Worm (Caenorhabditis elegans) whole organism, L1 larva: ENCODE results near the gene F07C3.16.

Source experiments
- C04F5.9 ChIP-seq: sonication (generic microtip); optimal IDR thresholded peaks from 2 replicates; lab custom pipeline; 2016; ENCODE audit warnings: missing genetic modification characterization, missing compliant biosample characterization
- C16A3.4 ChIP-seq: fragments of 150-350 bp; optimal IDR thresholded peaks from 2 replicates; lab custom pipeline; 2014; ENCODE audit warnings: missing biosample characterization, missing genetic modification characterization
- C34B4.2 ChIP-seq: sonication (generic microtip); optimal IDR thresholded peaks from 2 replicates; lab custom pipeline; 2017; ENCODE audit warnings: mild to moderate bottlenecking, missing genetic modification characterization, missing compliant biosample characterization
- alr-1 ChIP-seq: fragments of 200-800 bp; sonication (Bioruptor generic); optimal IDR thresholded peaks from 2 replicates; lab custom pipeline; 2018; ENCODE audit warnings: borderline replicate concordance, mild to moderate bottlenecking, missing genetic modification characterization, missing compliant biosample characterization
- aly-2 ChIP-seq: fragments of 150-350 bp; optimal IDR thresholded peaks from 2 replicates; lab custom pipeline; 2014; ENCODE audit warnings: missing biosample characterization, missing genetic modification characterization
- blmp-1 ChIP-seq: fragments of 150-350 bp; optimal IDR thresholded peaks from 2 replicates; lab custom pipeline; 2014; ENCODE audit warnings: missing biosample characterization, missing genetic modification characterization
- ceh-63 ChIP-seq: fragments of 200-800 bp; sonication (Bioruptor generic); optimal IDR thresholded peaks from 2 replicates; lab custom pipeline; 2018; ENCODE audit warnings: mild to moderate bottlenecking, missing genetic modification characterization, missing compliant biosample characterization
- ceh-82 ChIP-seq, 3 experiments: fragments of 150-350 bp in 1 of 3; sonication (generic microtip) in 2 of 3; optimal IDR thresholded peaks; 2 replicates each; lab custom pipeline; 2014 to 2017; ENCODE audit warnings: missing biosample characterization in 3 of 3, missing genetic modification characterization in 3 of 3
- ceh-88 ChIP-seq: fragments of 200-800 bp; sonication (Bioruptor generic); IDR thresholded peaks from 2 replicates; pipeline ENCODE4 v1.3.6; 2022; ENCODE audit warnings: missing genetic modification characterization, missing compliant biosample characterization
- ces-1 ChIP-seq: fragments of 150-350 bp; optimal IDR thresholded peaks from 2 replicates; lab custom pipeline; 2014; ENCODE audit warnings: missing biosample characterization, missing genetic modification reagents, missing genetic modification characterization
- dpl-1 ChIP-seq, 3 experiments: fragments of 150-350 bp in 2 of 3; sonication (generic microtip) in 1 of 3; optimal IDR thresholded peaks; 2 replicates each; lab custom pipeline; 2014 to 2017; ENCODE audit warnings: missing biosample characterization in 3 of 3, missing genetic modification characterization in 3 of 3, missing genetic modification reagents in 3 of 3
- efl-1 ChIP-seq, 4 experiments: fragments of 150-350 bp; optimal IDR thresholded peaks in 3 of 4; peaks in 1 of 4; 1 replicate in 1 of 4; 2 replicates in 3 of 4; lab custom pipeline; 2014; ENCODE audit warnings: missing biosample characterization in 2 of 4, missing genetic modification characterization in 2 of 4, missing genetic modification reagents in 2 of 4
- elt-3 ChIP-seq, 6 experiments: fragments of 150-350 bp in 1 of 6; sonication (generic microtip); optimal IDR thresholded peaks; 2 replicates each; lab custom pipeline; 2017 to 2018; ENCODE audit warnings: missing biosample characterization in 6 of 6, missing genetic modification characterization in 6 of 6, inconsistent platforms in 1 of 6
- fkh-4 ChIP-seq: sonication (generic microtip); optimal IDR thresholded peaks from 2 replicates; lab custom pipeline; 2016; ENCODE audit warnings: missing compliant biosample characterization, missing genetic modification characterization, borderline replicate concordance
- fkh-8 ChIP-seq: sonication (generic microtip); optimal IDR thresholded peaks from 2 replicates; lab custom pipeline; 2016; ENCODE audit warnings: mild to moderate bottlenecking, missing genetic modification characterization, missing compliant biosample characterization
- fos-1 ChIP-seq: fragments of 150-350 bp; optimal IDR thresholded peaks from 2 replicates; lab custom pipeline; 2014; ENCODE audit warnings: missing biosample characterization, missing genetic modification characterization
- isw-1 ChIP-seq: fragments of 200-800 bp; sonication (Bioruptor generic); IDR thresholded peaks from 2 replicates; pipeline ENCODE4 v1.3.6; 2022; ENCODE audit warnings: missing genetic modification characterization, missing compliant biosample characterization
- lin-13 ChIP-seq: fragments of 150-350 bp; optimal IDR thresholded peaks from 2 replicates; lab custom pipeline; 2014; ENCODE audit warnings: missing biosample characterization, missing genetic modification reagents, missing genetic modification characterization
- lin-14 ChIP-seq: fragments of 200-800 bp; sonication (Bioruptor generic); optimal IDR thresholded peaks from 2 replicates; lab custom pipeline; 2018; ENCODE audit warnings: mild to moderate bottlenecking, missing genetic modification characterization, moderate library complexity, missing compliant biosample characterization
- lin-15B ChIP-seq: fragments of 150-350 bp; sonication (generic microtip); optimal IDR thresholded peaks from 3 replicates; lab custom pipeline; 2014; ENCODE audit warnings: missing biosample characterization, missing genetic modification characterization
- lin-35 ChIP-seq, 2 experiments: fragments of 150-350 bp; optimal IDR thresholded peaks; 2 replicates each; lab custom pipeline; 2014; ENCODE audit warnings: missing biosample characterization in 2 of 2, missing genetic modification characterization in 2 of 2, missing genetic modification reagents in 2 of 2
- lsy-2 ChIP-seq, 2 experiments: fragments of 150-350 bp; optimal IDR thresholded peaks; 2 replicates each; lab custom pipeline; 2014; ENCODE audit warnings: missing biosample characterization in 2 of 2, missing genetic modification characterization in 2 of 2
- mab-9 ChIP-seq: fragments of 200-800 bp; sonication (Bioruptor generic); IDR thresholded peaks from 2 replicates; pipeline ENCODE4 v1.3.6; 2022; ENCODE audit warnings: missing genetic modification reagents, missing genetic modification characterization, missing compliant biosample characterization
- mdl-1 ChIP-seq, 2 experiments: fragments of 150-350 bp; optimal IDR thresholded peaks; 2 replicates each; lab custom pipeline; 2014 to 2017; ENCODE audit warnings: missing biosample characterization in 2 of 2, missing genetic modification characterization in 2 of 2, inconsistent platforms in 1 of 2
- mef-2 ChIP-seq: fragments of 150-350 bp; optimal IDR thresholded peaks from 2 replicates; lab custom pipeline; 2014; ENCODE audit warnings: missing biosample characterization, missing genetic modification characterization
- mep-1 ChIP-seq: fragments of 150-350 bp; optimal IDR thresholded peaks from 2 replicates; lab custom pipeline; 2014; ENCODE audit warnings: missing biosample characterization, missing genetic modification characterization
- nhr-12 ChIP-seq: sonication (generic microtip); optimal IDR thresholded peaks from 2 replicates; lab custom pipeline; 2017; ENCODE audit warnings: missing biosample characterization, missing genetic modification characterization
- nhr-19 ChIP-seq: fragments of 200-800 bp; sonication (Bioruptor generic); conservative IDR thresholded peaks from 2 replicates; pipeline ENCODE4 v1.3.6; 2022; ENCODE audit warnings: missing genetic modification characterization, missing compliant biosample characterization
- nhr-20 ChIP-seq: sonication (generic microtip); optimal IDR thresholded peaks from 2 replicates; lab custom pipeline; 2016; ENCODE audit warnings: mild to moderate bottlenecking, missing genetic modification characterization, missing compliant biosample characterization
- nhr-28 ChIP-seq: fragments of 150-350 bp; optimal IDR thresholded peaks from 2 replicates; lab custom pipeline; 2014; ENCODE audit warnings: missing biosample characterization, missing genetic modification characterization
- nhr-47 ChIP-seq: sonication (generic microtip); optimal IDR thresholded peaks from 2 replicates; lab custom pipeline; 2016; ENCODE audit warnings: mild to moderate bottlenecking, missing genetic modification characterization, moderate library complexity, missing compliant biosample characterization
- nhr-71 ChIP-seq: sonication (generic microtip); optimal IDR thresholded peaks from 2 replicates; lab custom pipeline; 2016; ENCODE audit warnings: mild to moderate bottlenecking, missing genetic modification characterization, moderate library complexity, missing compliant biosample characterization
- nhr-76 ChIP-seq: sonication (generic microtip); optimal IDR thresholded peaks from 2 replicates; lab custom pipeline; 2017; ENCODE audit warnings: missing biosample characterization, missing genetic modification characterization
- nhr-77 ChIP-seq: fragments of 150-350 bp; optimal IDR thresholded peaks from 2 replicates; lab custom pipeline; 2014; ENCODE audit warnings: missing biosample characterization, missing genetic modification characterization
- nhr-85 ChIP-seq: sonication (generic microtip); peaks from one replicate; lab custom pipeline; 2016; ENCODE audit warnings: missing genetic modification characterization, inconsistent platforms, missing compliant biosample characterization
- pax-3 ChIP-seq: fragments of 200-800 bp; sonication (Bioruptor generic); optimal IDR thresholded peaks from 2 replicates; lab custom pipeline; 2018; ENCODE audit warnings: mild to moderate bottlenecking, missing genetic modification characterization, moderate library complexity, missing compliant biosample characterization
- rnt-1 ChIP-seq: sonication (generic microtip); optimal IDR thresholded peaks from 2 replicates; lab custom pipeline; 2016; ENCODE audit warnings: mild to moderate bottlenecking, missing genetic modification characterization, moderate library complexity, missing compliant biosample characterization
- skn-1 ChIP-seq: fragments of 150-350 bp; optimal IDR thresholded peaks from 2 replicates; lab custom pipeline; 2014; ENCODE audit warnings: missing biosample characterization, missing genetic modification characterization
- snu-23 ChIP-seq: sonication (generic microtip); optimal IDR thresholded peaks from 2 replicates; lab custom pipeline; 2016; ENCODE audit warnings: missing genetic modification characterization, missing compliant biosample characterization
- swsn-7 ChIP-seq: sonication (generic microtip); optimal IDR thresholded peaks from 2 replicates; lab custom pipeline; 2016; ENCODE audit warnings: missing genetic modification characterization, missing compliant biosample characterization
- tbx-2 ChIP-seq: sonication (generic microtip); optimal IDR thresholded peaks from 2 replicates; lab custom pipeline; 2016; ENCODE audit warnings: missing genetic modification characterization, missing compliant biosample characterization
- unc-130 ChIP-seq: fragments of 150-350 bp; optimal IDR thresholded peaks from 2 replicates; lab custom pipeline; 2017; ENCODE audit warnings: missing biosample characterization, missing genetic modification characterization, inconsistent platforms
- unc-62 ChIP-seq: fragments of 150-350 bp; optimal IDR thresholded peaks from 2 replicates; lab custom pipeline; 2014; ENCODE audit warnings: missing biosample characterization, missing genetic modification reagents, missing genetic modification characterization
- unc-86 ChIP-seq: sonication (generic microtip); optimal IDR thresholded peaks from 2 replicates; lab custom pipeline; 2016; ENCODE audit warnings: missing genetic modification characterization, missing compliant biosample characterization
- unc-98 ChIP-seq: fragments of 200-800 bp; sonication (Bioruptor generic); IDR thresholded peaks from 2 replicates; pipeline ENCODE4 v1.3.6; 2022; ENCODE audit warnings: missing genetic modification characterization, missing compliant biosample characterization
- xbp-1 ChIP-seq: sonication (generic microtip); optimal IDR thresholded peaks from 2 replicates; lab custom pipeline; 2016; ENCODE audit warnings: missing genetic modification characterization, missing compliant biosample characterization
- zip-4 ChIP-seq: fragments of 200-800 bp; sonication (Bioruptor generic); optimal IDR thresholded peaks from 2 replicates; lab custom pipeline; 2018; ENCODE audit warnings: mild to moderate bottlenecking, missing genetic modification characterization, moderate library complexity, missing compliant biosample characterization

The F07C3.16 gene

DNA sequence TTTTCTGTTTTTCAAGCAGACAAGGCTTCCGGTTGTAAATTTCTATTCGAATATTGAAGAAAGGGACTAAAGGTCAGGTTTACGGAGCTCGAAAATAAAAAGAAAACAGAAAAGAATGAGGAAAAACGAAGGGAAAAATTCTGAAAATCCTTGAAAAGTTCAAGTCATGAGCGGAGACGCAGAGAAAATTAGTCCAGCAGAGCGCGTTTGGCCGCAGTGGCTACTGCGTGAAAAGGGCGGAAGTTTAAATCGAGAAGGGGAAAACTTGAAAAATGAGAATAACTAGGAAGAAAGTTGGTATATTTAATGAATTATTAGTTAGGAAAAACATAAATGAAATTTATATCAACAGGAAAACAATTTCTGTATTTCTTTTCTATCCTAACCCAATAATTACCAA, 36.9 kb downstream of the F07C3.16 start:
- peak; percentile 37; the same call in 1 of the 2 replicates for TF ChIP-seq nhr-19 (GFP tag; lab: Robert Waterston, UW)
- peak in 2 of 3 experiments; percentile 45 to 68 for TF ChIP-seq ceh-82 (tag; optimal IDR thresholded peaks at IDR 0.05; lab: Kevin White, UChicago)
- peak; percentile 44 for TF ChIP-seq nhr-85 (tag; lab: Kevin White, UChicago)
- TF ChIP-seq nhr-47: peak; percentile 50
- peak; percentile 49 for TF ChIP-seq nhr-20 (tag; lab: Kevin White, UChicago)
- peak; percentile 42 for TF ChIP-seq tbx-2 (tag; lab: Kevin White, UChicago)
- peak; percentile 68 for TF ChIP-seq C16A3.4 (tag; lab: Kevin White, UChicago)
- peak; percentile 76 to 89 (median 86) for TF ChIP-seq dpl-1 (GFP tag; optimal IDR thresholded peaks at IDR 0.05; lab: Kevin White, UChicago)
- no peak for TF ChIP-seq fkh-4 (tag; lab: Kevin White, UChicago)
- no peak for TF ChIP-seq alr-1 (tag; lab: Kevin White, UChicago)
- TF ChIP-seq mep-1: peak; percentile 20
- TF ChIP-seq rnt-1: peak; percentile 33
- TF ChIP-seq lin-14: peak; percentile 56
- TF ChIP-seq unc-98 (GFP tag; lab: Robert Waterston, UW): no peak
- peak; percentile 64 for TF ChIP-seq nhr-71 (tag; lab: Kevin White, UChicago)
- TF ChIP-seq mdl-1 (tag; optimal IDR thresholded peaks at IDR 0.05; lab: Kevin White, UChicago): peak in 1 of 2 experiments; percentile 23
- TF ChIP-seq isw-1: peak; percentile 46; the same call in 1 of the 2 replicates
- no peak for TF ChIP-seq lin-13
- TF ChIP-seq fos-1 (tag; lab: Kevin White, UChicago): peak; percentile 27
- peak; percentile 87 to 95 for TF ChIP-seq lin-35 (GFP tag; optimal IDR thresholded peaks at IDR 0.05; lab: Kevin White, UChicago)
- TF ChIP-seq unc-86 (tag; lab: Kevin White, UChicago): peak; percentile 29
- TF ChIP-seq efl-1 (optimal IDR thresholded peaks at IDR 0.05; lab: Kevin White, UChicago): peak; percentile 54 to 88
- TF ChIP-seq efl-1 (GFP tag; optimal IDR thresholded peaks at IDR 0.05 in 1 of 2; lab: Kevin White, UChicago): peak; percentile 90 to 99
- TF ChIP-seq mef-2 (tag; lab: Kevin White, UChicago): no peak
- peak; percentile 17 for TF ChIP-seq xbp-1
- TF ChIP-seq ceh-63: no peak
- no peak for TF ChIP-seq elt-3 (tag; optimal IDR thresholded peaks at IDR 0.05; lab: Kevin White, UChicago)
- no peak for TF ChIP-seq zip-4 (GFP tag; lab: Kevin White, UChicago)
- no peak for TF ChIP-seq nhr-28 (tag; lab: Kevin White, UChicago)
- TF ChIP-seq snu-23 (GFP tag; lab: Kevin White, UChicago): peak; percentile 50
- peak; percentile 36 to 74 for TF ChIP-seq lsy-2 (tag; optimal IDR thresholded peaks at IDR 0.05; lab: Kevin White, UChicago)
- peak; percentile 19 for TF ChIP-seq nhr-77
- peak; percentile 33 for TF ChIP-seq swsn-7 (tag; lab: Kevin White, UChicago)
- TF ChIP-seq blmp-1 (tag; lab: Kevin White, UChicago): peak; percentile 62
- TF ChIP-seq pax-3 (tag; lab: Kevin White, UChicago): no peak
- peak; percentile 59 for TF ChIP-seq lin-15B (tag; lab: Kevin White, UChicago)
- TF ChIP-seq skn-1 (tag; lab: Kevin White, UChicago): peak; percentile 54

DNA sequence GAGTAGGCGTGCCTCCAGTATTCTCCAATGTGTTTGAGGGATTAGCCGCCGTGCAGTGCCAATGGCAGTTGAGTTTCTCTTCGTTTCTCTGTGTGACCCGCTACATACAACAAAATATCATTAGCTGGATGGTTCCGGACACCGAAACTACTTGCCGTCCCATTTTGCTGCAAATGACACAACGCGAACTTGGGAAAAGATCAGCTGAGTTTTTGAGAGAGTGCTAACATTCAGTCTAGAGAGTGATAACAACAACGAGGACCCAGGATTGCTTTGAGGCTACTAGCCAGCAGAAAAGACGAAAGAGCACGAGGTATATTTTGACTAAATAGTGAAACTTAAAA, 38.0 kb downstream of the F07C3.16 start:
- no peak for TF ChIP-seq efl-1 (optimal IDR thresholded peaks at IDR 0.05; lab: Kevin White, UChicago)
- TF ChIP-seq efl-1 (GFP tag; optimal IDR thresholded peaks at IDR 0.05 in 1 of 2; lab: Kevin White, UChicago): peak in 1 of 2 experiments; percentile 90
- TF ChIP-seq ces-1 (GFP tag; lab: Kevin White, UChicago): no peak
- no peak for TF ChIP-seq C34B4.2

DNA sequence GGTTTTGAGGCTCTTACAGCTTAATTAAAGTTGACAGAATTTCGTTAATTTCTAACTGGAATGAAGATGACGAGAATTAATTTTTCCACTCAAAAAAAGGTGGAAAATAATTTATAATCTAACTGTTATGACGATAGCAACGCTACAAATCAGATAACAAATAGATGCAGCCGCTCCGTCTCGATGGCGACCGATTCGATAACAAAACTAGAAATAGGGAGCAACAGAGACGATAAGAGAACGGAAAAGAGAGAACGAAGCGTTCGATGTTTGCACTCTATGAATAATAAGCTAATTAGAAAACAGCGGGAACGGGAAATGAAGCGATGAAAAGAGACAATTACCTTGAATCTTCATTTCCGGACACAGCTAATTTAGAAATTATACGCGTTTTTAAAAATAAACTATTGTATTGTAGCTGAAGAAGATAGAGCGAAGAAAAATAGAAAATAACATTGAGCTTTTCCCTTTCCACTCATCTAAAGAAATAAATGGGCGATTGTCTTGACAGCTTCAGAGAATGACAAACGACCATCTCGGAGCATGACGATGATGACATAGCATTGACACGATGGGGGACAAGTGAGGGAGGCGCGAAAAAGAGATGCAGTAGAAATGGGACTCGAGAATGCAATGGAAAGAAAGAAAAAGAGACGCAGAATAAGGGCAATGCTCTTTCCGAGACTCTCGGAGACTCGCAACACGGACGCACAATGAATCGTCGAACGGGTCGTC, 38.5 kb downstream of the F07C3.16 start:
- no peak for TF ChIP-seq nhr-12 (tag; lab: Kevin White, UChicago)
- no peak for TF ChIP-seq aly-2 (tag; lab: Kevin White, UChicago)
- TF ChIP-seq swsn-7 (tag; lab: Kevin White, UChicago): peak; percentile 8
- TF ChIP-seq unc-62: no peak
- TF ChIP-seq skn-1 (tag; lab: Kevin White, UChicago): peak; percentile 22
- TF ChIP-seq ceh-82 (tag; optimal IDR thresholded peaks at IDR 0.05; lab: Kevin White, UChicago): peak in 1 of 3 experiments; percentile 42
- TF ChIP-seq nhr-76 (tag; lab: Kevin White, UChicago): no peak
- TF ChIP-seq nhr-47: peak; percentile 14
- peak in 1 of 2 experiments; percentile 17 for TF ChIP-seq lin-35 (GFP tag; optimal IDR thresholded peaks at IDR 0.05; lab: Kevin White, UChicago)
- TF ChIP-seq snu-23 (GFP tag; lab: Kevin White, UChicago): peak; percentile 8
- TF ChIP-seq ceh-88 (GFP tag; lab: Robert Waterston, UW): no peak
- TF ChIP-seq mab-9 (GFP tag; lab: Robert Waterston, UW): peak; percentile 45; the same call in 1 of the 2 replicates
- TF ChIP-seq C04F5.9 (tag; lab: Kevin White, UChicago): no peak
- no peak for TF ChIP-seq mdl-1 (tag; optimal IDR thresholded peaks at IDR 0.05; lab: Kevin White, UChicago)
- peak; percentile 23 for TF ChIP-seq fkh-8 (tag; lab: Kevin White, UChicago)
- TF ChIP-seq unc-130 (tag; lab: Kevin White, UChicago): no peak
- TF ChIP-seq lsy-2 (tag; optimal IDR thresholded peaks at IDR 0.05; lab: Kevin White, UChicago): peak in 1 of 2 experiments; percentile 6
- TF ChIP-seq unc-86 (tag; lab: Kevin White, UChicago): peak; percentile 23
- no peak for TF ChIP-seq fos-1 (tag; lab: Kevin White, UChicago)
- TF ChIP-seq nhr-71 (tag; lab: Kevin White, UChicago): peak; percentile 29
